Worm (Caenorhabditis elegans): ENCODE data around the gene pqn-53.

DNA sequence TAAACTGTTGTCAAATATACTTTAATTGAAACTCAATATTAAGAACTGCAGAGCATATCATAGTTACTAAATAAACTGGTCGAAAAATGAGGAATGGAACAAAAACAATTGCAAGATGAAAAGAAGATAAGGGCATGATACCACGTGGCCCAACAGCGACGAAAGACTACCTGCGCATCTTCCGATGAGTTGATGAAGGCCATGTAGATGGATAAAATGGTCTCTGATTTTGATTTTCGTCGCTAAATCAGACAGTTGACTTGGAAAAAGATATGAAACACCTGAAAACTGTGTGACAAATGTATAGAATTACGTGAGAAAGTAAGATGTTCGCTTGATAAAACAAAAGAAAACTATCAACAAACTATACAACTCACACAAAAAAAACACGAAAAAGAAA is 6.3 kb upstream of the pqn-53 start:
- no peak for TF ChIP-seq flt-1 (GFP tag; IDR thresholded peaks at IDR 0.05)
- TF ChIP-seq ztf-29 (GFP tag; IDR thresholded peaks at IDR 0.05): no peak
- no peak for TF ChIP-seq klf-2 (GFP tag; conservative IDR thresholded peaks at IDR 0.05)
- no peak for TF ChIP-seq med-1 (GFP tag; optimal IDR thresholded peaks at IDR 0.05; ENCODE audit: insufficient read depth)
- TF ChIP-seq ztf-23 (GFP tag; IDR thresholded peaks at IDR 0.05): no peak
- TF ChIP-seq cog-1 (tag; optimal IDR thresholded peaks at IDR 0.05): no peak
- TF ChIP-seq tab-1 (GFP tag; IDR thresholded peaks at IDR 0.05): no peak
